Fruit fly (Drosophila melanogaster) whole organism, prepupa: ENCODE measurements around the gene Cdc6.

Experiments
- Blimp-1 ChIP-seq: fragments of 200-800 bp; sonication (Bioruptor generic); optimal IDR thresholded peaks from 3 replicates; lab custom pipeline; 2017; ENCODE audit warnings: missing biosample characterization, missing genetic modification characterization, mild to moderate bottlenecking, moderate library complexity, missing genetic modification reagents
- CG3032 ChIP-seq: fragments of 200-800 bp; optimal IDR thresholded peaks from 2 replicates; lab custom pipeline; 2019; ENCODE audit warnings: missing biosample characterization, mild to moderate bottlenecking, missing genetic modification characterization, moderate library complexity
- CG4318 ChIP-seq: fragments of 200-800 bp; sonication (Bioruptor generic); optimal IDR thresholded peaks from 3 replicates; lab custom pipeline; 2017; ENCODE audit warnings: missing biosample characterization, mild to moderate bottlenecking, missing genetic modification characterization
- Smox ChIP-seq: fragments of 200-800 bp; sonication (Bioruptor generic); optimal IDR thresholded peaks from 3 replicates; lab custom pipeline; 2016; ENCODE audit warnings: missing biosample characterization, missing genetic modification characterization
- Sox102F ChIP-seq: fragments of 200-800 bp; sonication (Bioruptor generic); optimal IDR thresholded peaks from 2 replicates; lab custom pipeline; 2016; ENCODE audit warnings: missing biosample characterization, mild to moderate bottlenecking, missing genetic modification characterization
- Sox15 ChIP-seq: fragments of 200-800 bp; sonication (Bioruptor generic); optimal IDR thresholded peaks from 3 replicates; lab custom pipeline; 2016; ENCODE audit warnings: missing biosample characterization, missing genetic modification characterization
- eg ChIP-seq: fragments of 200-800 bp; sonication (Bioruptor generic); IDR thresholded peaks from 3 replicates; pipeline ENCODE4 v1.3.6; 2022; ENCODE audit warnings: missing biosample characterization, missing genetic modification characterization
- fd59A ChIP-seq: fragments of 200-800 bp; sonication (Bioruptor generic); optimal IDR thresholded peaks from 2 replicates; lab custom pipeline; 2017; ENCODE audit warnings: missing biosample characterization, mild to moderate bottlenecking, missing genetic modification characterization, missing genetic modification reagents
- lz ChIP-seq: fragments of 200-800 bp; sonication (Bioruptor generic); optimal IDR thresholded peaks from 3 replicates; lab custom pipeline; 2016; ENCODE audit warnings: missing biosample characterization, missing genetic modification characterization
- ss ChIP-seq, 2 experiments: fragments of 200-800 bp; sonication (Bioruptor generic); optimal IDR thresholded peaks; 2 replicates in 1 of 2; 3 replicates in 1 of 2; lab custom pipeline; 2017 to 2018; ENCODE audit warnings: mild to moderate bottlenecking in 2 of 2, missing biosample characterization in 2 of 2, missing genetic modification characterization in 2 of 2, moderate library complexity in 1 of 2

DNA sequence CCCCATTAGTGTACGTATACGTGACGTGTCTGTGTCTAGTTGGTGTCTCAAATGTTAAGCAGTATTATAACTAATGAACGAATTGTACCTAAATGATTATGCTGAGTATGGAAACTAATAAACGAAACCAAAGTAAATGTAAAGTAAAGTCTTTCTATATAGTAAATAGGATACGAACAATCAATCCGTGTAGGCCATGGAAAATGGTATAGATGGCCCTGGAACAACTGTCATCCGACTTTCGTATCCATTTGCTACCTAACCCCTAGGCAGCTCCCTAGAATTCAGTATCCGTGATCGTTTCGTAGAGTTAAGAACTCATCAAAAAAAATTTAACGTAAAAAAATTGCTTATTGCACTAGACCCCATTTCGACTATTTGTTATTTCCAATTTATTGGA lies 16.9 kb downstream of the Cdc6 start, which contains the start of gene S-Lap1:
- no peak for TF ChIP-seq fd59A (GFP tag; lab: Kevin White, UChicago)
- no peak for TF ChIP-seq eg (GFP tag; lab: Robert Waterston, UW)
- TF ChIP-seq lz: no peak
- no peak for TF ChIP-seq Sox15 (GFP tag; lab: Kevin White, UChicago)
- no peak for TF ChIP-seq CG4318
- no peak for TF ChIP-seq Sox102F (GFP tag; lab: Kevin White, UChicago)
- no peak for TF ChIP-seq Blimp-1 (GFP tag; lab: Kevin White, UChicago)
- TF ChIP-seq CG3032 (tag; lab: Kevin White, UChicago): no peak
- no peak for TF ChIP-seq ss (GFP tag; optimal IDR thresholded peaks at IDR 0.05; lab: Kevin White, UChicago)
- TF ChIP-seq Smox: no peak
